Worm (Caenorhabditis elegans) whole organism, mixed stage, embryonic: ENCODE measurements around the gene Y34B4A.2.

ENCODE experiments used
- ceh-43 ChIP-seq: fragments of 200-800 bp; sonication (Bioruptor generic); optimal IDR thresholded peaks from 2 replicates; lab custom pipeline; 2018; ENCODE audit warnings: mild to moderate bottlenecking, missing genetic modification characterization, moderate library complexity, missing compliant biosample characterization
- ceh-83 ChIP-seq: fragments of 200-800 bp; sonication (Bioruptor generic); optimal IDR thresholded peaks from 2 replicates; lab custom pipeline; 2018; ENCODE audit warnings: mild to moderate bottlenecking, missing genetic modification characterization, missing compliant biosample characterization
- flh-1 ChIP-seq: fragments of 200-800 bp; sonication (Bioruptor generic); optimal IDR thresholded peaks from 2 replicates; lab custom pipeline; 2018; ENCODE audit warnings: mild to moderate bottlenecking, missing genetic modification characterization, moderate library complexity, missing compliant biosample characterization
- ham-2 ChIP-seq: fragments of 200-800 bp; sonication (Bioruptor generic); optimal IDR thresholded peaks from 2 replicates; lab custom pipeline; 2018; ENCODE audit warnings: mild to moderate bottlenecking, missing genetic modification characterization, missing compliant biosample characterization
- lin-32 ChIP-seq: fragments of 200-800 bp; sonication (Bioruptor generic); optimal IDR thresholded peaks from 2 replicates; lab custom pipeline; 2018; ENCODE audit warnings: mild to moderate bottlenecking, missing genetic modification characterization, missing compliant biosample characterization
- lsy-2 ChIP-seq: fragments of 150-350 bp; optimal IDR thresholded peaks from 2 replicates; lab custom pipeline; 2014; ENCODE audit warnings: missing biosample characterization, missing genetic modification characterization
- nhr-2 ChIP-seq: fragments of 150-350 bp; optimal IDR thresholded peaks from 2 replicates; lab custom pipeline; 2014; ENCODE audit warnings: missing biosample characterization, missing genetic modification characterization
- pha-4 ChIP-seq: fragments of 150-350 bp; optimal IDR thresholded peaks from 2 replicates; lab custom pipeline; 2018; ENCODE audit warnings: missing biosample characterization, missing genetic modification reagents, missing genetic modification characterization
- sptf-1 ChIP-seq: sonication (generic microtip); optimal IDR thresholded peaks from 2 replicates; lab custom pipeline; 2017; ENCODE audit warnings: mild to moderate bottlenecking, missing genetic modification characterization, moderate library complexity, missing compliant biosample characterization
- unc-39 ChIP-seq: fragments of 150-350 bp; optimal IDR thresholded peaks from 2 replicates; lab custom pipeline; 2014; ENCODE audit warnings: missing biosample characterization, missing genetic modification characterization
- unc-62 ChIP-seq: fragments of 150-350 bp; optimal IDR thresholded peaks from 2 replicates; lab custom pipeline; 2014; ENCODE audit warnings: missing biosample characterization, missing genetic modification reagents, missing genetic modification characterization

DNA sequence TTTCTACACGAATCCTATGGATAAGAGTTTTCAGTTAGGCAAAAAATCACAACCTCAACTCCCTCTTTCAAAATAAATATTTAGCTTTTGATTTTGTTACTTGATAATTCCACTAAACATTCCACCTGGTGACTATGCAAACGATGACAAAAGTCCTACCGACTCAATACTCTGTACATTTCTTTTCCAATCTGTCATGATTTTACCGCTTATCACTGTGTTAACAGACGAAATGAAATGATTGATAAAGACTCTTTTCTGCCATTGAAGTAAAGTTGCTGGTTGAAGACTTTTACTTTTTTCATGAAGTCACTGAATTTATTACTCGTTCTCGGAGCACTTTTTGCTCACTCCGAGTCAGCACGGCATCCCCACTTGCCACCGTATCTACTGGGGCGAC lies 49.9 kb downstream of the Y34B4A.2 start, which contains the start of gene C26B9.5:
- TF ChIP-seq lsy-2 (tag; lab: Kevin White, UChicago) (no peak), flh-1 (GFP tag; lab: Kevin White, UChicago) (no peak), sptf-1 (tag; lab: Kevin White, UChicago) (no peak), ceh-43 (GFP tag; lab: Kevin White, UChicago) (no peak), unc-39 (no peak), pha-4 (tag; lab: Kevin White, UChicago) (no peak), unc-62 (GFP tag; lab: Kevin White, UChicago) (no peak), nhr-2 (tag; lab: Kevin White, UChicago) (no peak), lin-32 (GFP tag; lab: Kevin White, UChicago) (no peak), ceh-83 (GFP tag; lab: Kevin White, UChicago) (no peak), ham-2 (GFP tag; lab: Kevin White, UChicago) (no peak)
